Worm (Caenorhabditis elegans) whole organism, late embryonic: ENCODE measurements around the gene fbxc-43.
A peak's percentile ranks its signal among the peaks of the same experiment; 100 is the strongest.

ENCODE experiments used
- C38D4.7 ChIP-seq: fragments of 200-800 bp; sonication (Bioruptor generic); optimal IDR thresholded peaks from 2 replicates; lab custom pipeline; 2018; ENCODE audit warnings: mild to moderate bottlenecking, missing genetic modification characterization, moderate library complexity, missing compliant biosample characterization
- F13H6.1 ChIP-seq: sonication (generic microtip); optimal IDR thresholded peaks from 2 replicates; lab custom pipeline; 2016; ENCODE audit warnings: missing genetic modification characterization, missing compliant biosample characterization
- K09A11.1 ChIP-seq: sonication (generic microtip); optimal IDR thresholded peaks from 2 replicates; lab custom pipeline; 2017; ENCODE audit warnings: antibody characterized with exemption, mild to moderate bottlenecking, missing genetic modification characterization, missing compliant biosample characterization; ENCODE audit not compliant: insufficient read depth
- T23F11.4 ChIP-seq: fragments of 200-800 bp; sonication (Bioruptor generic); optimal IDR thresholded peaks from 2 replicates; lab custom pipeline; 2018; ENCODE audit warnings: mild to moderate bottlenecking, missing genetic modification characterization, missing compliant biosample characterization
- ceh-14 ChIP-seq: sonication (generic microtip); optimal IDR thresholded peaks from 2 replicates; lab custom pipeline; 2016; ENCODE audit warnings: missing genotype, missing genetic modification characterization, missing compliant biosample characterization
- ceh-22 ChIP-seq: sonication (generic microtip); optimal IDR thresholded peaks from 2 replicates; lab custom pipeline; 2017; ENCODE audit warnings: missing biosample characterization, missing genetic modification characterization
- ceh-24 ChIP-seq: sonication (generic microtip); optimal IDR thresholded peaks from 2 replicates; lab custom pipeline; 2016; ENCODE audit warnings: mild to moderate bottlenecking, missing genetic modification characterization, missing compliant biosample characterization
- ceh-31 ChIP-seq: sonication (generic microtip); optimal IDR thresholded peaks from 2 replicates; lab custom pipeline; 2016; ENCODE audit warnings: missing genetic modification characterization, missing compliant biosample characterization
- ceh-34 ChIP-seq: sonication (generic microtip); optimal IDR thresholded peaks from 2 replicates; lab custom pipeline; 2016; ENCODE audit warnings: mild to moderate bottlenecking, missing genetic modification characterization, missing compliant biosample characterization
- ceh-45 ChIP-seq: fragments of 200-800 bp; sonication (Bioruptor generic); IDR thresholded peaks from 2 replicates; pipeline ENCODE4 v1.3.6; 2022; ENCODE audit warnings: missing genetic modification reagents, missing genetic modification characterization, missing compliant biosample characterization
- ceh-48 ChIP-seq: sonication (generic microtip); optimal IDR thresholded peaks from 2 replicates; lab custom pipeline; 2016; ENCODE audit warnings: missing genetic modification characterization, inconsistent platforms, missing compliant biosample characterization
- che-1 ChIP-seq: sonication (generic microtip); optimal IDR thresholded peaks from 2 replicates; lab custom pipeline; 2016; ENCODE audit warnings: mild to moderate bottlenecking, missing genetic modification characterization, missing compliant biosample characterization
- dmd-4 ChIP-seq: sonication (generic microtip); optimal IDR thresholded peaks from 2 replicates; lab custom pipeline; 2016; ENCODE audit warnings: borderline replicate concordance, missing genetic modification characterization, missing compliant biosample characterization
- elt-2 ChIP-seq: sonication (generic microtip); optimal IDR thresholded peaks from 2 replicates; lab custom pipeline; 2016; ENCODE audit warnings: missing genetic modification reagents, missing genetic modification characterization, missing compliant biosample characterization
- ets-4 ChIP-seq: sonication (generic microtip); optimal IDR thresholded peaks from 2 replicates; lab custom pipeline; 2016; ENCODE audit warnings: missing genetic modification characterization, missing compliant biosample characterization
- eyg-1 ChIP-seq: sonication (generic microtip); optimal IDR thresholded peaks from 2 replicates; lab custom pipeline; 2016; ENCODE audit warnings: missing genotype, missing genetic modification characterization, missing compliant biosample characterization
- fax-1 ChIP-seq: sonication (generic microtip); optimal IDR thresholded peaks from 2 replicates; lab custom pipeline; 2016; ENCODE audit warnings: missing genotype, missing genetic modification characterization, missing compliant biosample characterization
- fkh-6 ChIP-seq: sonication (generic microtip); optimal IDR thresholded peaks from 2 replicates; lab custom pipeline; 2016; ENCODE audit warnings: missing genetic modification characterization, missing compliant biosample characterization
- gmeb-2 ChIP-seq: sonication (generic microtip); optimal IDR thresholded peaks from 2 replicates; lab custom pipeline; 2016; ENCODE audit warnings: missing genetic modification characterization, inconsistent platforms, missing compliant biosample characterization
- hlh-13 ChIP-seq: fragments of 200-800 bp; sonication (Bioruptor generic); optimal IDR thresholded peaks from 2 replicates; lab custom pipeline; 2018; ENCODE audit warnings: mild to moderate bottlenecking, missing genetic modification characterization, missing compliant biosample characterization
- hlh-30 ChIP-seq: sonication (generic microtip); optimal IDR thresholded peaks from 2 replicates; lab custom pipeline; 2017; ENCODE audit warnings: antibody characterized with exemption, missing genetic modification characterization, missing compliant biosample characterization; ENCODE audit not compliant: insufficient read depth
- lin-11 ChIP-seq: fragments of 200-800 bp; sonication (Bioruptor generic); optimal IDR thresholded peaks from 2 replicates; lab custom pipeline; 2018; ENCODE audit warnings: mild to moderate bottlenecking, missing genetic modification characterization, missing compliant biosample characterization
- mec-3 ChIP-seq: sonication (generic microtip); optimal IDR thresholded peaks from 2 replicates; lab custom pipeline; 2016; ENCODE audit warnings: borderline replicate concordance, missing genetic modification characterization, missing compliant biosample characterization
- nfya-1 ChIP-seq: sonication (generic microtip); optimal IDR thresholded peaks from 2 replicates; lab custom pipeline; 2017; ENCODE audit warnings: missing genetic modification characterization, mild to moderate bottlenecking, missing compliant biosample characterization, antibody characterized with exemption, moderate library complexity
- npax-4 ChIP-seq: sonication (generic microtip); optimal IDR thresholded peaks from 2 replicates; lab custom pipeline; 2016; ENCODE audit warnings: missing genetic modification characterization, missing compliant biosample characterization
- odd-2 ChIP-seq: sonication (generic microtip); optimal IDR thresholded peaks from 2 replicates; lab custom pipeline; 2017; ENCODE audit warnings: antibody characterized with exemption, mild to moderate bottlenecking, missing genetic modification characterization, missing compliant biosample characterization
- pax-1 ChIP-seq: fragments of 150-350 bp; optimal IDR thresholded peaks from 2 replicates; lab custom pipeline; 2014; ENCODE audit warnings: missing biosample characterization, missing genetic modification characterization
- pros-1 ChIP-seq: fragments of 150-350 bp; optimal IDR thresholded peaks from 2 replicates; lab custom pipeline; 2014; ENCODE audit warnings: missing biosample characterization, missing genetic modification reagents, missing genetic modification characterization
- ttx-3 ChIP-seq: sonication (generic microtip); optimal IDR thresholded peaks from 2 replicates; lab custom pipeline; 2016; ENCODE audit warnings: missing genetic modification reagents, missing genetic modification characterization, missing compliant biosample characterization
- unc-3 ChIP-seq, 2 experiments: fragments of 200-800 bp in 1 of 2; sonication (Bioruptor generic) in 1 of 2; sonication (generic microtip) in 1 of 2; conservative IDR thresholded peaks in 1 of 2; optimal IDR thresholded peaks in 1 of 2; 2 replicates each; pipeline versions ENCODE4 v1.3.6 to Lab custom; 2016 to 2022; ENCODE audit warnings: missing compliant biosample characterization in 2 of 2, missing genetic modification characterization in 2 of 2, missing genetic modification reagents in 1 of 2
- unc-42 ChIP-seq: sonication (generic microtip); optimal IDR thresholded peaks from 2 replicates; lab custom pipeline; 2016; ENCODE audit warnings: missing genotype, missing genetic modification characterization, missing compliant biosample characterization
- ztf-16 ChIP-seq: sonication (generic microtip); optimal IDR thresholded peaks from 2 replicates; lab custom pipeline; 2017; ENCODE audit warnings: missing genetic modification characterization, missing compliant biosample characterization

Gene fbxc-43

ce11 chrII:4275637-4276252, 39.9 kb upstream of the fbxc-43 start, which contains the start of gene npr-42:
npr-42 (plus strand) TSS chrII:4276202.
- TF ChIP-seq pax-1 (tag; lab: Kevin White, UChicago) (no peak), ets-4 (tag; lab: Kevin White, UChicago) (no peak), F13H6.1 (tag; lab: Kevin White, UChicago) (no peak), ceh-34 (tag; lab: Kevin White, UChicago) (no peak), npax-4 (no peak), K09A11.1 (tag; lab: Kevin White, UChicago) (no peak), C38D4.7 (GFP tag; lab: Kevin White, UChicago) (no peak), ceh-48 (no peak)

ce11 chrII:4267711-4268110, 31.9 kb upstream of the fbxc-43 start:
- TF ChIP-seq ceh-45 (GFP tag; lab: Robert Waterston, UW) (no peak), hlh-13 (GFP tag; lab: Kevin White, UChicago) (no peak), ceh-24 (tag; lab: Kevin White, UChicago) (no peak), lin-11 (tag; lab: Kevin White, UChicago) (no peak), nfya-1 (tag; lab: Kevin White, UChicago) (no peak), fax-1 (no peak), pros-1 (tag; lab: Kevin White, UChicago) (no peak), hlh-30 (no peak), F13H6.1 (tag; lab: Kevin White, UChicago) (no peak), ttx-3 (tag; lab: Kevin White, UChicago) (no peak), T23F11.4 (GFP tag; lab: Kevin White, UChicago) (no peak), eyg-1 (no peak)

ce11 chrII:4258683-4259082, 22.9 kb upstream of the fbxc-43 start, which contains the start of gene clec-135:
clec-135 (minus strand) TSS chrII:4258783.
- TF ChIP-seq odd-2 (tag; lab: Kevin White, UChicago): no peak
- no peak for TF ChIP-seq elt-2 (tag; lab: Kevin White, UChicago)
- TF ChIP-seq lin-11 (tag; lab: Kevin White, UChicago): no peak
- TF ChIP-seq fkh-6 (tag; lab: Kevin White, UChicago): no peak
- no peak for TF ChIP-seq unc-42 (tag; lab: Kevin White, UChicago)
- TF ChIP-seq unc-3 (GFP tag; conservative IDR thresholded peaks at IDR 0.05; lab: Robert Waterston, UW): no peak
- no peak for TF ChIP-seq unc-3 (tag; optimal IDR thresholded peaks at IDR 0.05; lab: Kevin White, UChicago)
- no peak for TF ChIP-seq dmd-4 (tag; lab: Kevin White, UChicago)
- no peak for TF ChIP-seq gmeb-2 (tag; lab: Kevin White, UChicago)
- TF ChIP-seq ceh-14 (tag; lab: Kevin White, UChicago): no peak
- no peak for TF ChIP-seq ceh-31 (tag; lab: Kevin White, UChicago)
- TF ChIP-seq ceh-48: no peak
- no peak for TF ChIP-seq F13H6.1 (tag; lab: Kevin White, UChicago)
- TF ChIP-seq ztf-16 (tag; lab: Kevin White, UChicago): no peak
- no peak for TF ChIP-seq ceh-45 (GFP tag; lab: Robert Waterston, UW)
- TF ChIP-seq eyg-1: no peak
- TF ChIP-seq ceh-22 (tag; lab: Kevin White, UChicago): no peak
- TF ChIP-seq mec-3 (tag; lab: Kevin White, UChicago): no peak
- no peak for TF ChIP-seq che-1 (tag; lab: Kevin White, UChicago)
- TF ChIP-seq, all 69 proteins: peak for 0

ce11 chrII:4256541-4257001, 20.8 kb upstream of the fbxc-43 start, which contains the start of gene C16A11.7:
C16A11.7 (minus strand) TSS chrII:4256951.
- no peak for TF ChIP-seq ceh-45 (GFP tag; lab: Robert Waterston, UW)
- peak; percentile 56 for TF ChIP-seq ceh-48
